Fruit fly (Drosophila melanogaster): ENCODE measurements around the gene Ubi-p63E.

dm6 chr3L:3952468-3952867 lies 49.5 kb upstream of the Ubi-p63E start, which contains the start of gene CG14984:
- TF ChIP-seq h (optimal IDR thresholded peaks at IDR 0.05), result no peak
- TF ChIP-seq ttk (optimal IDR thresholded peaks at IDR 0.05), result no peak
- no peak for TF ChIP-seq Sin3A (optimal IDR thresholded peaks at IDR 0.05)
- no peak for TF ChIP-seq psq (optimal IDR thresholded peaks at IDR 0.05)
- TF ChIP-seq Myc (optimal IDR thresholded peaks at IDR 0.05), result no peak

Data from Kc167 (cell line).